Worm (Caenorhabditis elegans): ENCODE data around the gene fipr-19.

The fipr-19 gene

DNA sequence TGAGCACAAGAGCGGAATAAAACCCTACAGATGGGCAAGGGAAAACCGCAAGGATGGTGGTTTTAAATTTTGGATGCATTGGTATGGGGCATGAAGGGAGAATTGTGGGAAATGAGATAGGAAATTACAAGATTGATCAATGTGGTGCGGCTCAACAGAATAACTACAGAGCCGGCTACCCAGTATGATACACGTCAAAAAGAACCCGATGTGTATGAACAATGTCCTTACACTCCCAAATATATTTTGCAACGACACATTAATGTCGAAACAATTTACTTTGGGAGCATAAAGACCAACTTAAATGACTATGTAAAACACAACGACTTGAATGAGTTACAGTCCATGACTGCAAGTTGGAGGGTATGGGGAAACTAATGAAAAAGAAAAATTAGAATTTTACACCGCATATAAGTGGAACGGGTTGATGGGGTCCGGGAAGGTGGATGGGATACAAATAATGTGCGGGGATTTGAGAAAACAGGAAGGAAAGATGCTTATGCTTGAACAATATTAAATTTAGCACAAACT is 36.9 kb upstream of the fipr-19 start (continued):
- 0 out of 2 replicates have a peak, but pooled peaks have one; percentile 50 for TF ChIP-seq hsf-1 (GFP tag; IDR thresholded peaks at IDR 0.05)
- peak; percentile 33 for TF ChIP-seq die-1 (tag; optimal IDR thresholded peaks at IDR 0.05)
- TF ChIP-seq snpc-1.1 (tag; optimal IDR thresholded peaks at IDR 0.05; ENCODE audit: insufficient read depth): no peak
- peak; percentile 48 for TF ChIP-seq lin-54 (GFP tag; optimal IDR thresholded peaks at IDR 0.05)
- TF ChIP-seq lin-26 (GFP tag; IDR thresholded peaks at IDR 0.05): 0 out of 2 replicates have a peak, but pooled peaks have one; percentile 6
- TF ChIP-seq B0336.3 (GFP tag; IDR thresholded peaks at IDR 0.05): peak; percentile 6
- 0 out of 2 replicates have a peak, but pooled peaks have one; percentile 19 for TF ChIP-seq ekl-4 (GFP tag; IDR thresholded peaks at IDR 0.05)
- peak; percentile 49 for TF ChIP-seq ztf-18 (tag; optimal IDR thresholded peaks at IDR 0.05)
- TF ChIP-seq cebp-1 (GFP tag; IDR thresholded peaks at IDR 0.05): no peak
- TF ChIP-seq cebp-1 (tag; optimal IDR thresholded peaks at IDR 0.05): peak; percentile 26
- peak; percentile 28 for TF ChIP-seq tbp1 (GFP tag; optimal IDR thresholded peaks at IDR 0.05)
- 0 out of 2 replicates have a peak, but pooled peaks have one; percentile 10 for TF ChIP-seq nfyb-1 (GFP tag; IDR thresholded peaks at IDR 0.05)
- peak; percentile 76; the same call in 1 of the 2 replicates for TF ChIP-seq Y53G8AR.9 (GFP tag; conservative IDR thresholded peaks at IDR 0.05)

DNA sequence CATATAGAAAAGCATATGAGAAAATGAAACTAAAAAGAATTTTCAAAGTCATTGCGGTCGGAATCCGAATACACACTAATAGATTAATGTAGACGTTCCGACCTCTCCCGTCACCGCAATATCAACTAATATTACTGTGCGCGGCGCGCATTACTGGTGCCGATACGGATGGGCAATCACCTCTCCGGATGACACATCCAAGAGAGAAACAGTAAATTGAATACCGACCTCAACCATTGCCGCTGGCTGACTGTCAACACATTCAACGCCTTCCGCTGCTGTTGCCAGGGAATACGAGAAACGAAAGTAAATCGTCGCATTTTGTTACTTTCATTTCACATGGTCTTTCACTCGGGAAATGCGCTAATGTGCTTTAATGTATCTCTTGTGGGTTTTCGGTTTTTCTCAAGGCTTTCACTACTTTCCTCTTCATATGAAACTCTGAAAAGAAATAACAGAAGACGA is 36.1 kb upstream of the fipr-19 start:
- TF ChIP-seq ama-1 (optimal IDR thresholded peaks at IDR 0.05) (no peak), ama-1 (GFP tag; optimal IDR thresholded peaks at IDR 0.05) (peak; percentile 53 to 90), rcor-1 (GFP tag; IDR thresholded peaks at IDR 0.05) (peak; percentile 51; the same call in 1 of the 2 replicates), B0261.1 (tag; optimal IDR thresholded peaks at IDR 0.05) (peak; percentile 34), K11D2.4 (GFP tag; IDR thresholded peaks at IDR 0.05) (no peak), egrh-3 (GFP tag; IDR thresholded peaks at IDR 0.05) (no peak), nhr-90 (tag; optimal IDR thresholded peaks at IDR 0.05) (no peak), repo-1 (tag; optimal IDR thresholded peaks at IDR 0.05) (peak; percentile 69), nfyb-1 (GFP tag; IDR thresholded peaks at IDR 0.05) (peak; percentile 68; the same call in 1 of the 2 replicates), dox-1 (GFP tag; IDR thresholded peaks at IDR 0.05) (peak; percentile 48; the same call in 1 of the 2 replicates), aptf-3 (GFP tag; IDR thresholded peaks at IDR 0.05) (0 out of 2 replicates have a peak, but pooled peaks have one; percentile 7), hsf-1 (GFP tag; IDR thresholded peaks at IDR 0.05) (peak; percentile 70), fkh-3 (tag; optimal IDR thresholded peaks at IDR 0.05) (peak; percentile 97), lin-26 (GFP tag; IDR thresholded peaks at IDR 0.05) (no peak; the same call in 1 of the 2 replicates), snpc-4 (GFP tag; optimal IDR thresholded peaks at IDR 0.05) (no peak), snpc-4 (tag; optimal IDR thresholded peaks at IDR 0.05) (peak in 1 of 4 experiments; percentile 38), hrde-1 (tag; optimal IDR thresholded peaks at IDR 0.05; ENCODE audit: borderline replicate concordance) (peak; percentile 97), lsl-1 (GFP tag; optimal IDR thresholded peaks at IDR 0.05) (peak; percentile 6), die-1 (tag; optimal IDR thresholded peaks at IDR 0.05) (peak; percentile 30), mel-28 (tag; optimal IDR thresholded peaks at IDR 0.05; ENCODE audit: borderline replicate concordance) (no peak), zim-3 (tag; optimal IDR thresholded peaks at IDR 0.05) (peak; percentile 74), him-1 (tag; optimal IDR thresholded peaks at IDR 0.05) (peak; percentile 52), hmg-1.2 (GFP tag; IDR thresholded peaks at IDR 0.05) (peak; percentile 34), ztf-25 (GFP tag; IDR thresholded peaks at IDR 0.05) (peak; percentile 54; the same call in 1 of the 2 replicates), D2030.7 (GFP tag; IDR thresholded peaks at IDR 0.05) (peak; percentile 30; the same call in 1 of the 2 replicates), T26A5.8 (tag; optimal IDR thresholded peaks at IDR 0.05) (peak; percentile 41), B0035.1 (tag; optimal IDR thresholded peaks at IDR 0.05) (peak; percentile 51), ceh-79 (tag; optimal IDR thresholded peaks at IDR 0.05) (peak; percentile 94), unc-62 (GFP tag; optimal IDR thresholded peaks at IDR 0.05) (no peak), F57A8.1 (GFP tag; optimal IDR thresholded peaks at IDR 0.05) (no peak), unc-130 (GFP tag; optimal IDR thresholded peaks at IDR 0.05) (peak; percentile 56), ztf-26 (tag; optimal IDR thresholded peaks at IDR 0.05) (no peak), nfya-2 (GFP tag; IDR thresholded peaks at IDR 0.05) (peak; percentile 94), athp-1 (tag; optimal IDR thresholded peaks at IDR 0.05) (peak; percentile 80), let-607 (tag; optimal IDR thresholded peaks at IDR 0.05) (no peak), ccch-3 (GFP tag; optimal IDR thresholded peaks at IDR 0.05) (no peak), atf-7 (tag; optimal IDR thresholded peaks at IDR 0.05) (peak; percentile 78)

Measured in whole organism, young adult.